Fruit fly (Drosophila melanogaster): ENCODE measurements around the gene brwl.

Gene brwl

DNA sequence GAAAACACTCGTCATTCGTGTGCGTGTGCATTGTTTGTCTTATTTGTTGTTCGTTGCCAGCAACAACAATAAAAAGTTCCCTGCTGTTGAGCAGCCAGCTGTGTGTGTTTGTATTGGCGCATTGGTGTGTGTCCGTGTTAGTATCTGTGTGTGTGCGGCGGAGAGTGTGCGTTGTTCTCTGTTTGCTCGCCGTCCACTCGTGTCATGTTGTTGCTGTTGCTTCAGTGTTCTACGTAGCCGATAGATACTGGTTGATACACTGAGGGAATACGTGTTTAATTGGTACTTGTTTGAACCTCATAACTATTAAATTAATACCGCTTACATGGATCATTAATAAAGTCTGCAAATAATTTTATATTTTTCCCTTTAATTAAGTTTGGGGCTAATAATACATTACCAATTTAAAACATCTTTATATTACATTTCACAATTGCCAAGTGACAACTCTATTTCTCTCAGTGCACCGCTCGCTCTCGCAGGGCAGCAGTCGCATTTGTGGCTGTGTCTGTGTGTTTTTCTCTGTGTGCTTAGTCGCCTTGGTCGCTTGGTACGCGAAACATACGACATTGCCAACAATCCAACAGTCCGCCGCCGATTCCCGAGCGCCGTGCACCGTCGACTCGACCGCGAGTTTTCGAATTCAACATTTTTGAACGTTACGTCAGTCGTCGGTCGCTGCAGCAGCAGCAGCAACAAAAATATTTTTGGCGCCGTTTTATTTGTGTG, at the start of gene brwl (continued):
- TF ChIP-seq CG15479 (GFP tag; optimal IDR thresholded peaks at IDR 0.05) (peak; percentile 77), CG3065 (GFP tag; optimal IDR thresholded peaks at IDR 0.05) (peak; percentile 98), CG17829 (tag; optimal IDR thresholded peaks at IDR 0.05) (peak; percentile 99), Sox102F (GFP tag; optimal IDR thresholded peaks at IDR 0.05) (peak; percentile 99), grn (GFP tag; optimal IDR thresholded peaks at IDR 0.05) (peak; percentile 91), CG7372 (GFP tag; IDR thresholded peaks at IDR 0.05) (peak; percentile 98), Spps (tag; optimal IDR thresholded peaks at IDR 0.05) (peak; percentile 98), CG18262 (tag; optimal IDR thresholded peaks at IDR 0.05) (peak; percentile 99), CG42726 (GFP tag; IDR thresholded peaks at IDR 0.05; ENCODE audit: partially characterized antibody) (no peak), gsb (GFP tag; IDR thresholded peaks at IDR 0.05) (peak; percentile 96), chn (GFP tag; optimal IDR thresholded peaks at IDR 0.05) (peak; percentile 98), CG1602 (GFP tag; optimal IDR thresholded peaks at IDR 0.05) (peak; percentile 99), Hmr (GFP tag; optimal IDR thresholded peaks at IDR 0.05) (peak; percentile 99), CG31441 (GFP tag; IDR thresholded peaks at IDR 0.05) (peak; percentile 99), CkIIα-i1 (GFP tag; IDR thresholded peaks at IDR 0.05) (peak; percentile 92), Mes4 (GFP tag; optimal IDR thresholded peaks at IDR 0.05) (peak; percentile 98), trh (GFP tag; optimal IDR thresholded peaks at IDR 0.05) (peak; percentile 97), prd (optimal IDR thresholded peaks at IDR 0.05) (no peak), prd (GFP tag; IDR thresholded peaks at IDR 0.05) (peak; percentile 99), gce (GFP tag; IDR thresholded peaks at IDR 0.05) (peak; percentile 94), gcm (GFP tag; optimal IDR thresholded peaks at IDR 0.05) (peak; percentile 100), Nf-YC (tag; optimal IDR thresholded peaks at IDR 0.05) (peak; percentile 93), CG15601 (tag; optimal IDR thresholded peaks at IDR 0.05) (peak; percentile 97), CG12391 (tag; optimal IDR thresholded peaks at IDR 0.05) (peak; percentile 99), Gsc (GFP tag; IDR thresholded peaks at IDR 0.05) (peak; percentile 95), CG11093 (GFP tag; IDR thresholded peaks at IDR 0.05) (peak; percentile 97), Opbp (GFP tag; IDR thresholded peaks at IDR 0.05; ENCODE audit: partially characterized antibody) (0 out of 3 replicates have a peak, but pooled peaks have one; percentile 29), fd102C (GFP tag; optimal IDR thresholded peaks at IDR 0.05) (peak; percentile 96), Antp (GFP tag; optimal IDR thresholded peaks at IDR 0.05) (peak; percentile 97), CG9215 (GFP tag; IDR thresholded peaks at IDR 0.05) (peak; percentile 97), Stat92E (GFP tag; optimal IDR thresholded peaks at IDR 0.05) (peak in 1 of 3 experiments; percentile 97), CG11723 (GFP tag; optimal IDR thresholded peaks at IDR 0.05) (peak; percentile 97), CG5953 (GFP tag; IDR thresholded peaks at IDR 0.05) (peak; percentile 95), CG6765 (GFP tag; optimal IDR thresholded peaks at IDR 0.05) (peak; percentile 98), Poxn (GFP tag; IDR thresholded peaks at IDR 0.05) (peak; percentile 92), inv (GFP tag; IDR thresholded peaks at IDR 0.05; ENCODE audit: partially characterized antibody) (no peak), usp (GFP tag; optimal IDR thresholded peaks at IDR 0.05) (no peak), CG18011 (GFP tag; optimal IDR thresholded peaks at IDR 0.05) (peak; percentile 91), Lhr (GFP tag; optimal IDR thresholded peaks at IDR 0.05) (peak; percentile 97), Bgb (GFP tag; IDR thresholded peaks at IDR 0.05; ENCODE audit: partially characterized antibody) (peak; percentile 42), CG13123 (GFP tag; optimal IDR thresholded peaks at IDR 0.05) (peak; percentile 97), CG15011 (GFP tag; optimal IDR thresholded peaks at IDR 0.05) (peak; percentile 98), CG17912 (GFP tag; optimal IDR thresholded peaks at IDR 0.05) (peak; percentile 83), HHEX (GFP tag; optimal IDR thresholded peaks at IDR 0.05) (peak; percentile 99), ems (GFP tag; optimal IDR thresholded peaks at IDR 0.05) (peak; percentile 98), CG10543 (GFP tag; optimal IDR thresholded peaks at IDR 0.05) (peak; percentile 99), maf-S (GFP tag; optimal IDR thresholded peaks at IDR 0.05) (peak; percentile 98), CG8281 (tag; optimal IDR thresholded peaks at IDR 0.05) (peak; percentile 94), Lim3 (GFP tag; IDR thresholded peaks at IDR 0.05) (peak; percentile 92)
